Fruit fly (Drosophila melanogaster) whole organism, prepupa: ENCODE results near the gene Rph.

Experiments
- Blimp-1 ChIP-seq: fragments of 200-800 bp; sonication (Bioruptor generic); optimal IDR thresholded peaks from 3 replicates; lab custom pipeline; 2017; ENCODE audit warnings: missing biosample characterization, missing genetic modification characterization, mild to moderate bottlenecking, moderate library complexity, missing genetic modification reagents
- CG16779 ChIP-seq: fragments of 200-800 bp; sonication (Bioruptor generic); optimal IDR thresholded peaks from 3 replicates; lab custom pipeline; 2017; ENCODE audit warnings: missing biosample characterization, mild to moderate bottlenecking, missing genetic modification characterization
- CG6854 ChIP-seq: fragments of 200-800 bp; sonication (Bioruptor generic); optimal IDR thresholded peaks from 2 replicates; lab custom pipeline; 2017; ENCODE audit warnings: missing biosample characterization, mild to moderate bottlenecking, missing genetic modification characterization
- CG8632 ChIP-seq: fragments of 200-800 bp; sonication (Bioruptor generic); optimal IDR thresholded peaks from 3 replicates; lab custom pipeline; 2016; ENCODE audit warnings: missing biosample characterization, missing genetic modification characterization
- Hr38 ChIP-seq: sonication (Bioruptor generic); optimal IDR thresholded peaks from 2 replicates; lab custom pipeline; 2016; ENCODE audit warnings: missing biosample characterization, missing genetic modification characterization
- Lpt ChIP-seq: fragments of 200-800 bp; sonication (Bioruptor generic); optimal IDR thresholded peaks from 3 replicates; lab custom pipeline; 2016; ENCODE audit warnings: missing biosample characterization, missing genetic modification characterization
- dsx ChIP-seq: fragments of 200-800 bp; optimal IDR thresholded peaks from 3 replicates; lab custom pipeline; 2019; ENCODE audit warnings: missing biosample characterization, mild to moderate bottlenecking, missing genetic modification characterization, moderate library complexity; ENCODE audit not compliant: poor library complexity, severe bottlenecking
- esn ChIP-seq: fragments of 200-800 bp; sonication (Bioruptor generic); optimal IDR thresholded peaks from 2 replicates; lab custom pipeline; 2016; ENCODE audit warnings: missing biosample characterization, mild to moderate bottlenecking, missing genetic modification characterization, moderate library complexity

dm6 chrX:10783374-10784064 is 26.1 kb upstream of the Rph start:
- no peak for TF ChIP-seq CG16779 (tag; lab: Kevin White, UChicago)
- no peak for TF ChIP-seq CG6854
- no peak for TF ChIP-seq dsx (GFP tag; lab: Kevin White, UChicago)
- TF ChIP-seq Hr38 (GFP tag; lab: Kevin White, UChicago) = no peak
- TF ChIP-seq esn (GFP tag; lab: Kevin White, UChicago) = no peak
- no peak for TF ChIP-seq Blimp-1 (GFP tag; lab: Kevin White, UChicago)
- no peak for TF ChIP-seq CG8632 (GFP tag; lab: Kevin White, UChicago)
- TF ChIP-seq Lpt (GFP tag; lab: Kevin White, UChicago) = no peak
